Worm (Caenorhabditis elegans): ENCODE data around the gene F17C11.6.

ce11 chrV:10966874-10967273 is 12.0 kb downstream of the F17C11.6 start:
- TF ChIP-seq R02D3.7 (tag; optimal IDR thresholded peaks at IDR 0.05): no peak
- no peak for TF ChIP-seq Y75B8A.6 (GFP tag; IDR thresholded peaks at IDR 0.05)
- TF ChIP-seq nhr-237 (tag; optimal IDR thresholded peaks at IDR 0.05): no peak
- TF ChIP-seq snpc-4 (tag; optimal IDR thresholded peaks at IDR 0.05): no peak
- no peak for TF ChIP-seq spr-3 (GFP tag; optimal IDR thresholded peaks at IDR 0.05)
- no peak for TF ChIP-seq ztf-7 (tag; optimal IDR thresholded peaks at IDR 0.05)
- TF ChIP-seq ceh-82 (tag; optimal IDR thresholded peaks at IDR 0.05): no peak

All from whole organism, L4 larva.